Fruit fly (Drosophila melanogaster): Measurements from ENCODE around the gene CG9173.

DNA sequence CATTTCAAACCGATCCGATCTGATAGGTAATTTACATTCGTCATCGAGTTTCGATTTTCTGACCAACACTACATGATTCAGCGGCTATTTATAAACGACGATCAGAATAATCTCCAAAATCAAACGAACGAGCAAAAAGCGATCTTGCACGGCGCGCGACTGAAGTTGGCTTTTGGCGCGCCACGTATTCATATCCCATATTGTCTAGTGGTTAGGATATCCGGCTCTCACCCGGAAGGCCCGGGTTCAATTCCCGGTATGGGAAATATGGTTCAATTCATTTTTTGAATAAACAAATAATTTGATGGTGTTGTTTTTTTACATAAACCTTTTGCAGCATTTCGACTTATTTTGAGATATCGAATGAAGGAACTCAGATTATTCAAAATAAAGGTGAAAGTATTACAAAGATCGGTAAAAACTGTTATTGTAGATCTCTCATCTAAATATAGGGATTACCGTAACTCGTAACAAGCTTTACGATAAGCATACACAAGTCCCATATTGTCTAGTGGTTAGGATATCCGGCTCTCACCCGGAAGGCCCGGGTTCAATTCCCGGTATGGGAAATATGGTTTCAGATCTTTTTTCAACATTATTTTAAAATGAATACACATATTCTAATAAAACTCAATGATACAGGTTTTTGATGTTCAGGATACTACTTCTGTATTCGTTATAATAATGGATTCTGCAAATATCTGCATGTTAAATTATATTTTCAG lies 43.4 kb downstream of the CG9173 start:
- no peak for TF ChIP-seq CG10348 (GFP tag; IDR thresholded peaks at IDR 0.05)
- no peak for TF ChIP-seq CG9948 (tag; optimal IDR thresholded peaks at IDR 0.05)
- TF ChIP-seq Pif1B (GFP tag; optimal IDR thresholded peaks at IDR 0.05), result no peak
- TF ChIP-seq EcR (GFP tag; optimal IDR thresholded peaks at IDR 0.05), result no peak
- TF ChIP-seq Snoo (tag; optimal IDR thresholded peaks at IDR 0.05), result no peak
- TF ChIP-seq rn (GFP tag; IDR thresholded peaks at IDR 0.05), result no peak
- no peak for TF ChIP-seq CG8301 (tag; optimal IDR thresholded peaks at IDR 0.05)
- no peak for TF ChIP-seq Ets98B (GFP tag; IDR thresholded peaks at IDR 0.05)
- TF ChIP-seq CG12605 (GFP tag; IDR thresholded peaks at IDR 0.05), result no peak
- TF ChIP-seq CG13204 (GFP tag; optimal IDR thresholded peaks at IDR 0.05), result no peak
